Worm (Caenorhabditis elegans) whole organism, late embryonic: Measurements from ENCODE around the gene oig-3.

ENCODE experiments used
- F13H6.1 ChIP-seq: sonication (generic microtip); optimal IDR thresholded peaks from 2 replicates; lab custom pipeline; 2016; ENCODE audit warnings: missing genetic modification characterization, missing compliant biosample characterization
- K02D7.2 ChIP-seq: sonication (generic microtip); optimal IDR thresholded peaks from 2 replicates; lab custom pipeline; 2017; ENCODE audit warnings: mild to moderate bottlenecking, missing genetic modification characterization, missing compliant biosample characterization
- T23F11.4 ChIP-seq: fragments of 200-800 bp; sonication (Bioruptor generic); optimal IDR thresholded peaks from 2 replicates; lab custom pipeline; 2018; ENCODE audit warnings: mild to moderate bottlenecking, missing genetic modification characterization, missing compliant biosample characterization
- ama-1 ChIP-seq: fragments of 150-350 bp; optimal IDR thresholded peaks from 2 replicates; lab custom pipeline; 2014
- ceh-14 ChIP-seq: sonication (generic microtip); optimal IDR thresholded peaks from 2 replicates; lab custom pipeline; 2016; ENCODE audit warnings: missing genotype, missing genetic modification characterization, missing compliant biosample characterization
- ceh-2 ChIP-seq: sonication (generic microtip); optimal IDR thresholded peaks from 2 replicates; lab custom pipeline; 2016; ENCODE audit warnings: missing genotype, missing genetic modification characterization, missing compliant biosample characterization
- ceh-30 ChIP-seq: fragments of 150-350 bp; optimal IDR thresholded peaks from 2 replicates; lab custom pipeline; 2014; ENCODE audit warnings: missing biosample characterization, missing genetic modification characterization
- ceh-31 ChIP-seq: sonication (generic microtip); optimal IDR thresholded peaks from 2 replicates; lab custom pipeline; 2016; ENCODE audit warnings: missing genetic modification characterization, missing compliant biosample characterization
- ceh-6 ChIP-seq: fragments of 200-800 bp; sonication (Bioruptor generic); optimal IDR thresholded peaks from 2 replicates; lab custom pipeline; 2018; ENCODE audit warnings: mild to moderate bottlenecking, missing genetic modification characterization, missing compliant biosample characterization
- ceh-9 ChIP-seq: sonication (generic microtip); optimal IDR thresholded peaks from 2 replicates; lab custom pipeline; 2016; ENCODE audit warnings: mild to moderate bottlenecking, missing genetic modification characterization, inconsistent platforms, missing compliant biosample characterization
- che-1 ChIP-seq: sonication (generic microtip); optimal IDR thresholded peaks from 2 replicates; lab custom pipeline; 2016; ENCODE audit warnings: mild to moderate bottlenecking, missing genetic modification characterization, missing compliant biosample characterization
- dmd-4 ChIP-seq: sonication (generic microtip); optimal IDR thresholded peaks from 2 replicates; lab custom pipeline; 2016; ENCODE audit warnings: borderline replicate concordance, missing genetic modification characterization, missing compliant biosample characterization
- dve-1 ChIP-seq: sonication (generic microtip); optimal IDR thresholded peaks from 2 replicates; lab custom pipeline; 2017; ENCODE audit warnings: antibody characterized with exemption, mild to moderate bottlenecking, missing genetic modification characterization, missing compliant biosample characterization
- elt-2 ChIP-seq: sonication (generic microtip); optimal IDR thresholded peaks from 2 replicates; lab custom pipeline; 2016; ENCODE audit warnings: missing genetic modification reagents, missing genetic modification characterization, missing compliant biosample characterization
- elt-4 ChIP-seq: sonication (generic microtip); optimal IDR thresholded peaks from 2 replicates; lab custom pipeline; 2016; ENCODE audit warnings: missing genetic modification characterization, missing compliant biosample characterization
- ets-4 ChIP-seq: sonication (generic microtip); optimal IDR thresholded peaks from 2 replicates; lab custom pipeline; 2016; ENCODE audit warnings: missing genetic modification characterization, missing compliant biosample characterization
- eyg-1 ChIP-seq: sonication (generic microtip); optimal IDR thresholded peaks from 2 replicates; lab custom pipeline; 2016; ENCODE audit warnings: missing genotype, missing genetic modification characterization, missing compliant biosample characterization
- fkh-10 ChIP-seq: fragments of 150-350 bp; optimal IDR thresholded peaks from 2 replicates; lab custom pipeline; 2014; ENCODE audit warnings: missing biosample characterization, missing genetic modification reagents, missing genetic modification characterization
- fkh-6 ChIP-seq: sonication (generic microtip); optimal IDR thresholded peaks from 2 replicates; lab custom pipeline; 2016; ENCODE audit warnings: missing genetic modification characterization, missing compliant biosample characterization
- gmeb-2 ChIP-seq: sonication (generic microtip); optimal IDR thresholded peaks from 2 replicates; lab custom pipeline; 2016; ENCODE audit warnings: missing genetic modification characterization, inconsistent platforms, missing compliant biosample characterization
- hlh-13 ChIP-seq: fragments of 200-800 bp; sonication (Bioruptor generic); optimal IDR thresholded peaks from 2 replicates; lab custom pipeline; 2018; ENCODE audit warnings: mild to moderate bottlenecking, missing genetic modification characterization, missing compliant biosample characterization
- hlh-15 ChIP-seq: sonication (generic microtip); optimal IDR thresholded peaks from 2 replicates; lab custom pipeline; 2016; ENCODE audit warnings: missing genetic modification characterization, missing compliant biosample characterization
- hlh-30 ChIP-seq: sonication (generic microtip); optimal IDR thresholded peaks from 2 replicates; lab custom pipeline; 2017; ENCODE audit warnings: antibody characterized with exemption, missing genetic modification characterization, missing compliant biosample characterization; ENCODE audit not compliant: insufficient read depth
- hlh-6 ChIP-seq: sonication (generic microtip); optimal IDR thresholded peaks from 2 replicates; lab custom pipeline; 2016; ENCODE audit warnings: missing genotype, missing genetic modification characterization, missing compliant biosample characterization
- hlh-8 ChIP-seq: sonication (generic microtip); optimal IDR thresholded peaks from 2 replicates; lab custom pipeline; 2016; ENCODE audit warnings: missing genotype, missing genetic modification characterization, missing compliant biosample characterization
- lin-11 ChIP-seq: fragments of 200-800 bp; sonication (Bioruptor generic); optimal IDR thresholded peaks from 2 replicates; lab custom pipeline; 2018; ENCODE audit warnings: mild to moderate bottlenecking, missing genetic modification characterization, missing compliant biosample characterization
- madf-2 ChIP-seq: sonication (generic microtip); optimal IDR thresholded peaks from 2 replicates; lab custom pipeline; 2017; ENCODE audit warnings: missing genetic modification characterization, missing compliant biosample characterization
- nfya-1 ChIP-seq: sonication (generic microtip); optimal IDR thresholded peaks from 2 replicates; lab custom pipeline; 2017; ENCODE audit warnings: missing genetic modification characterization, mild to moderate bottlenecking, missing compliant biosample characterization, antibody characterized with exemption, moderate library complexity
- npax-4 ChIP-seq: sonication (generic microtip); optimal IDR thresholded peaks from 2 replicates; lab custom pipeline; 2016; ENCODE audit warnings: missing genetic modification characterization, missing compliant biosample characterization
- odd-2 ChIP-seq: sonication (generic microtip); optimal IDR thresholded peaks from 2 replicates; lab custom pipeline; 2017; ENCODE audit warnings: antibody characterized with exemption, mild to moderate bottlenecking, missing genetic modification characterization, missing compliant biosample characterization
- pag-3 ChIP-seq: sonication (generic microtip); optimal IDR thresholded peaks from 2 replicates; lab custom pipeline; 2016; ENCODE audit warnings: missing compliant biosample characterization, missing genetic modification characterization, borderline replicate concordance
- pat-9 ChIP-seq: fragments of 200-800 bp; sonication (Bioruptor generic); optimal IDR thresholded peaks from 2 replicates; lab custom pipeline; 2018; ENCODE audit warnings: mild to moderate bottlenecking, missing genetic modification characterization, moderate library complexity, missing compliant biosample characterization
- pha-2 ChIP-seq: sonication (generic microtip); optimal IDR thresholded peaks from 2 replicates; lab custom pipeline; 2017; ENCODE audit warnings: mild to moderate bottlenecking, missing genetic modification characterization, missing compliant biosample characterization
- pha-4 ChIP-seq: fragments of 150-350 bp; optimal IDR thresholded peaks from 2 replicates; lab custom pipeline; 2018; ENCODE audit warnings: missing biosample characterization, missing genetic modification reagents, missing genetic modification characterization
- pqm-1 ChIP-seq: sonication (generic microtip); optimal IDR thresholded peaks from 2 replicates; lab custom pipeline; 2016; ENCODE audit warnings: missing genetic modification characterization, missing compliant biosample characterization
- pros-1 ChIP-seq: fragments of 150-350 bp; optimal IDR thresholded peaks from 2 replicates; lab custom pipeline; 2014; ENCODE audit warnings: missing biosample characterization, missing genetic modification reagents, missing genetic modification characterization
- ref-2 ChIP-seq: sonication (generic microtip); optimal IDR thresholded peaks from 2 replicates; lab custom pipeline; 2016; ENCODE audit warnings: missing genetic modification characterization, missing compliant biosample characterization
- sdc-2 ChIP-seq: sonication (generic microtip); optimal IDR thresholded peaks from 2 replicates; lab custom pipeline; 2016; ENCODE audit warnings: missing genotype, missing genetic modification characterization, missing compliant biosample characterization
- sox-2 ChIP-seq: fragments of 200-800 bp; sonication (Bioruptor generic); IDR thresholded peaks from 2 replicates; pipeline ENCODE4 v1.3.6; 2022; ENCODE audit warnings: missing genetic modification reagents, missing genetic modification characterization, missing compliant biosample characterization
- tbx-2 ChIP-seq: sonication (generic microtip); optimal IDR thresholded peaks from 2 replicates; lab custom pipeline; 2016; ENCODE audit warnings: missing genetic modification characterization, missing compliant biosample characterization
- unc-3 ChIP-seq, 2 experiments: fragments of 200-800 bp in 1 of 2; sonication (Bioruptor generic) in 1 of 2; sonication (generic microtip) in 1 of 2; conservative IDR thresholded peaks in 1 of 2; optimal IDR thresholded peaks in 1 of 2; 2 replicates each; pipeline versions ENCODE4 v1.3.6 to Lab custom; 2016 to 2022; ENCODE audit warnings: missing compliant biosample characterization in 2 of 2, missing genetic modification characterization in 2 of 2, missing genetic modification reagents in 1 of 2
- unc-55 ChIP-seq: sonication (generic microtip); optimal IDR thresholded peaks from 2 replicates; lab custom pipeline; 2017; ENCODE audit warnings: missing biosample characterization, missing genetic modification reagents, missing genetic modification characterization
- unc-86 ChIP-seq: sonication (generic microtip); optimal IDR thresholded peaks from 2 replicates; lab custom pipeline; 2016; ENCODE audit warnings: missing genetic modification characterization, missing compliant biosample characterization

Gene oig-3

DNA sequence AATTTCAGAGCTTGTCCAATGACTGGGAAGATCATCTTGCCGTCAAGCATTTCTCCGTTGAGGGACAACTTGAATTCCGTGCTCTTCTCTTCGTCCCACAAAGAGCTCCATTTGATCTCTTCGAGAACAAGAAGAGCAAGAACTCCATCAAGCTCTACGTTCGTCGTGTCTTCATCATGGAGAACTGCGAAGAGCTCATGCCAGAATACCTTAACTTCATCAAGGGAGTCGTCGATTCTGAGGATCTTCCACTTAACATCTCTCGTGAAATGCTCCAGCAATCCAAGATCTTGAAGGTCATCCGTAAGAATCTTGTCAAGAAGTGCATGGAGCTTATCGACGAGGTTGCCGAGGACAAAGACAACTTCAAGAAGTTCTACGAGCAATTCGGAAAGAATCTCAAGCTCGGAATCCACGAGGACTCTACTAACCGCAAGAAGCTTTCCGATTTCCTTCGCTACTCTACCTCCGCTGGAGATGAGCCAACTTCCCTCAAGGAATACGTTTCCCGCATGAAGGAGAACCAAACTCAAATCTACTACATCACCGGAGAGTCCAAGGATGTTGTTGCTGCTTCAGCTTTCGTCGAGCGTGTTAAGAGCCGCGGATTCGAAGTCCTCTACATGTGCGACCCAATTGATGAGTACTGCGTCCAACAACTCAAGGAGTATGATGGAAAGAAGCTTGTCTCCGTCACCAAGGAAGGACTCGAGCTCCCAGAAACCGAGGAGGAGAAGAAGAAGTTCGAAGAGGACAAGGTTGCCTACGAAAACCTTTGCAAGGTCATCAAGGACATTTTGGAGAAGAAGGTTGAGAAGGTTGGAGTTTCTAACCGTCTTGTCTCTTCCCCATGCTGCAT lies 42.1 kb upstream of the oig-3 start:
- peak; percentile 2 for TF ChIP-seq T23F11.4 (GFP tag; lab: Kevin White, UChicago)
- TF ChIP-seq pha-2 (tag; lab: Kevin White, UChicago), result no peak

DNA sequence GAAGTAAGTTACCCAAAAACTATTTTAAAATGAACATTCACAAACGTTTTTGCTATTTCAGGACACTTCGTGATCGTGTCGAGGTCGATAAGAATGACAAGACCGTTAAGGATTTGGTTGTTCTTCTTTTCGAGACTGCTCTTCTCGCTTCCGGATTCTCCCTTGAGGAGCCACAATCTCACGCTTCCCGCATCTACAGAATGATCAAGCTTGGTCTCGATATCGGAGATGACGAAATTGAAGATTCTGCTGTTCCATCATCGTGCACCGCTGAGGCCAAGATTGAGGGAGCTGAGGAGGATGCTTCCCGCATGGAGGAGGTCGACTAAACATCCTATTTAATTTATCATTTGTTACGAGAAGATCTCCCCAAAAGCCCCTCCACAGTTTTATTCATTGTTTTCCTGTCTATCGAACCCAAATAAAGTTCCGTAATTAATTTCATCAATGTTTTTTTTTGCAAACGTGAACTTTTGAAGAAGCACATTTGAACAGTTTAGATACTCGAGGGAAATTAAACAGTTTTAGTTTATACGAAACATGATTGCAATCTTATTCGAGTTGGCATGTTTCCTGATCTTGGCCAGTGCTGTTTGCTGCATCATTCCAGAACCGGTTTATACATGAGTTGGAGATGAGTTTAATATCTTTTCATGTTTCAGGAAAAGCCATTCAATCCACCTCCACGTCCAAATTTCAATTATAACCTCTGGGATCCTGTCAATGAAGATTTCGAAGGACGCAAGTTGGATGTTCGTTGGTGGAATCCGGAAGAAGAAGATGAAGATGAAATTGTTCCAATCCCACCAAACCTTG lies 41.1 kb upstream of the oig-3 start, which contains the start of gene C47E8.11:
TSS of gene C47E8.11 (plus strand) at position 520 of the 816 bp plus-strand sequence.
- TF ChIP-seq nfya-1 (tag; lab: Kevin White, UChicago) (peak; percentile 12), ref-2 (tag; lab: Kevin White, UChicago) (no peak)
- TF ChIP-seq, all 69 proteins: peak for 1

DNA sequence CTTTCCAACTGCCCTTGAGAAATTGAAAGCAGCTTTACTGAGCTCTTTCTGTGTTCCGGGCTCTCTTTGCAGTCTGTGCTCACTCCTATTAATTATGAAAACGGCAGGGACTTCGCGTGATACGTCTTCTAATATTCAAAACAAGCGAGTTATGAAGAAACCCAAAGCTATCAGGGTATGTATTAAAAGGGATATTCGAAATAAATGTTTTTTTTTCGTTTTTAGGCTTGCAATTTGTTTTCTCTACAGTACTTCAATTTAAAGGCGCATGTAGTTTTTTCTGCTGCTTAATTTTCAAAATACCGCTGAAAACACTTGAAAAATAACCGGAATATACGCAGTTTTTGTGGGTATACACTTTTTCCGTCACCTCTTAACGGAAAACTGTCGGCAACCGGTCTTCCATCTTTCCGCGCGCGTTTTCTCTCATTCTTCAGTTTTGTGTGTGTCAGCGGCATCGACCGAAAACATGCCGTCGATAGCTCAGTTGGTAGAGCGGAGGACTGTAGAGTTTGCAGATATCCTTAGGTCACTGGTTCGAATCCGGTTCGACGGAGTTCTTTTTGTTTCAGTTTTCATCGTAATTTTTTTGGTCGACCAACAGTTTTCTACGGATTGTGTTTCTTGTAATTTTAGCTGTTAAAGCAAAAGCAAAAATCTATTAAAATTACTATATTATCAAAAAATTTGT lies 40.2 kb upstream of the oig-3 start, which contains the start of gene gasr-8:
TSS of gene gasr-8 (plus strand) at position 51 of the 691 bp plus-strand sequence.
- TF ChIP-seq tbx-2 (tag; lab: Kevin White, UChicago), result no peak
- TF ChIP-seq ets-4 (tag; lab: Kevin White, UChicago), result no peak
- no peak for TF ChIP-seq unc-86 (tag; lab: Kevin White, UChicago)
- no peak for TF ChIP-seq pag-3 (tag; lab: Kevin White, UChicago)
- TF ChIP-seq pqm-1 (tag; lab: Kevin White, UChicago), result no peak
- peak; percentile 57 for TF ChIP-seq elt-2 (tag; lab: Kevin White, UChicago)
- no peak for TF ChIP-seq odd-2 (tag; lab: Kevin White, UChicago)
- no peak for TF ChIP-seq sox-2
- no peak for TF ChIP-seq lin-11 (tag; lab: Kevin White, UChicago)
- peak; percentile 57 for TF ChIP-seq che-1 (tag; lab: Kevin White, UChicago)
- no peak for TF ChIP-seq madf-2 (tag; lab: Kevin White, UChicago)
- peak; percentile 4 for TF ChIP-seq nfya-1 (tag; lab: Kevin White, UChicago)
- TF ChIP-seq T23F11.4 (GFP tag; lab: Kevin White, UChicago), result no peak
- TF ChIP-seq pat-9 (tag; lab: Kevin White, UChicago), result peak; percentile 48
- peak; percentile 13 for TF ChIP-seq K02D7.2 (tag; lab: Kevin White, UChicago)
- no peak for TF ChIP-seq pha-4 (tag; lab: Kevin White, UChicago)
- no peak for TF ChIP-seq ceh-30 (tag; lab: Kevin White, UChicago)
- no peak for TF ChIP-seq ceh-31 (tag; lab: Kevin White, UChicago)
- no peak for TF ChIP-seq ceh-14
- no peak for TF ChIP-seq sdc-2
- TF ChIP-seq dmd-4 (tag; lab: Kevin White, UChicago), result peak; percentile 49
- TF ChIP-seq hlh-30 (tag; lab: Kevin White, UChicago), result no peak
- no peak for TF ChIP-seq eyg-1 (tag; lab: Kevin White, UChicago)
- TF ChIP-seq F13H6.1 (tag; lab: Kevin White, UChicago), result no peak
- no peak for TF ChIP-seq ceh-9 (tag; lab: Kevin White, UChicago)
- no peak for TF ChIP-seq dve-1
- no peak for TF ChIP-seq fkh-10 (GFP tag; lab: Kevin White, UChicago)
- TF ChIP-seq ceh-6 (GFP tag; lab: Kevin White, UChicago), result peak; percentile 20
- TF ChIP-seq ama-1 (lab: Kevin White, UChicago), result no peak
- no peak for TF ChIP-seq ref-2 (tag; lab: Kevin White, UChicago)
- TF ChIP-seq unc-55, result no peak
- no peak for TF ChIP-seq npax-4 (tag; lab: Kevin White, UChicago)
- TF ChIP-seq fkh-6, result no peak
- 0 out of 2 replicates have a peak, but pooled peaks have one; percentile 18 for TF ChIP-seq unc-3 (GFP tag; conservative IDR thresholded peaks at IDR 0.05; lab: Robert Waterston, UW)
- TF ChIP-seq unc-3 (tag; optimal IDR thresholded peaks at IDR 0.05; lab: Kevin White, UChicago), result no peak
- TF ChIP-seq hlh-15 (tag; lab: Kevin White, UChicago), result peak; percentile 36
- no peak for TF ChIP-seq hlh-8 (tag; lab: Kevin White, UChicago)
- no peak for TF ChIP-seq hlh-6
- no peak for TF ChIP-seq pros-1 (tag; lab: Kevin White, UChicago)
- TF ChIP-seq elt-4 (tag; lab: Kevin White, UChicago), result no peak
- TF ChIP-seq gmeb-2 (tag; lab: Kevin White, UChicago), result peak; percentile 57
- no peak for TF ChIP-seq hlh-13 (GFP tag; lab: Kevin White, UChicago)
- TF ChIP-seq ceh-2 (tag; lab: Kevin White, UChicago), result no peak
